Worm (Caenorhabditis elegans): ENCODE results near the gene Y43F8B.29.

DNA sequence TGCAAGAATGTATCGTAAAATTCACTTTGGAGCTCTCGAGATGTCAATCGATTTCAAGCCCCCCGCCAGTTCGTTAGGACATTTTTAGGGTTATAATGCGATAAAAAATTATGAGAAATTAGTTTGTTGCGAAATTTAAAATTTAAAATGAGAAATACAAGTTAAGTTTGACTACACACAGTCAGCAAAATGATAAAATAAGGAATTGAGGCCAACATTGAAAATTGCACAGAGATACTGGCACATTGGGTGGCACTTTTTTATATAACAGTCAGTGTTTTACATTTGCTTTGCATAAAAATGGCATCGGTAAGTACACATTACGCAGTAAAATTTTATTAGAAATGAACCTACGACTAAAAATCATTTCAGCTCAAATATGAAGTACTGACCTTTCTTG lies 23.3 kb upstream of the Y43F8B.29 start, which contains the start of gene Y43F8B.12:
- TF ChIP-seq mdl-1 (tag; optimal IDR thresholded peaks at IDR 0.05) (no peak), fkh-10 (GFP tag; optimal IDR thresholded peaks at IDR 0.05) (no peak), ceh-28 (tag; optimal IDR thresholded peaks at IDR 0.05) (no peak), F10B5.3 (tag; optimal IDR thresholded peaks at IDR 0.05) (no peak), lin-1 (GFP tag; IDR thresholded peaks at IDR 0.05) (no peak), egl-27 (tag; optimal IDR thresholded peaks at IDR 0.05) (no peak), nhr-77 (tag; optimal IDR thresholded peaks at IDR 0.05) (no peak), egl-43 (GFP tag; IDR thresholded peaks at IDR 0.05) (no peak), ZK546.5 (tag; optimal IDR thresholded peaks at IDR 0.05) (no peak), lir-3 (tag; optimal IDR thresholded peaks at IDR 0.05) (no peak), hmg-1.1 (GFP tag; IDR thresholded peaks at IDR 0.05) (no peak), aly-2 (tag; optimal IDR thresholded peaks at IDR 0.05) (no peak), fos-1 (tag; optimal IDR thresholded peaks at IDR 0.05) (no peak)
